Fruit fly (Drosophila melanogaster): ENCODE data around the gene CG8565.

The CG8565 gene

DNA sequence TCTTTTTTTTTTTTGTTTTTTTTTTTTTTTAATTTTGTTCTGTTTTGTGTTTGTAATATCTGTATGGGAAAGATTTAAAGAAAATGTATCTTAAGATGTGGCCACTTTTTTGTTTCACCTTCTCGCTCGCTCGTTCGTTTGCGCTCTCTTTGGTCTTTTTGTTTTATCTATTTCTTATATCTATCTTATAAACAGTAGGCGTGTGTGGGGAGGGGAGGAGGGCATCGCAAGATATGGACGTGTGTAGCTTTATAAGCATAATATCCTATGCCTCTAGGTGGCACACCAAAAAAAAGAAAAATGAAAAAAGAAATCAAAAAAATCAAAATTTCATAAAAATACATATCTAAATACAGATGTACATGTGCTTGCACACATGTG, 25.0 kb upstream of the CG8565 start:
- no peak for TF ChIP-seq Mnt (GFP tag; optimal IDR thresholded peaks at IDR 0.05)
- no peak for TF ChIP-seq CG5204 (GFP tag; optimal IDR thresholded peaks at IDR 0.05)
- TF ChIP-seq Hr96 (GFP tag; optimal IDR thresholded peaks at IDR 0.05): no peak
- TF ChIP-seq kay (GFP tag; ENCODE audit: borderline replicate concordance): peak; percentile 75
- TF ChIP-seq Crg-1 (GFP tag; optimal IDR thresholded peaks at IDR 0.05): no peak
- TF ChIP-seq CG11617 (GFP tag; optimal IDR thresholded peaks at IDR 0.05): no peak
- TF ChIP-seq Clk (GFP tag; optimal IDR thresholded peaks at IDR 0.05): no peak

DNA sequence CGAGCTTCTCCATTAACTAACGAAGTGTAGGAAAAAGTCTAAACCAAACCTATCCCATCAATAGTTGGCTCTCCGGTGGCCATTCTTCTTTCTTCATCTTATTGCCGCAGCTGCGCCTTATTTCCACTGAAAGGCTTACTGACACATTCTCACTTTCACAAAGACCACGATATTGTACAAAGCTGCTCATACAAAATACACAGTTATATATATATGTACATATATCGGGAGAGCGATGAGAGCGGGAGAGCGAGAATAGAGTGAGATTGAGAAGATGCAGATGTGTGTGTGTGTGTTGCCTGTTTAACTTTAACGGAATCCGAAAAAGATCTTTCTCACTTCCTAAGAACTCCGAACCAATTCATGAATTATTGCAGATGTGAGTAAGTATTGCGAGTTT, 24.4 kb upstream of the CG8565 start:
- TF ChIP-seq CG14711 (tag; optimal IDR thresholded peaks at IDR 0.05): no peak
- no peak for TF ChIP-seq cnc (optimal IDR thresholded peaks at IDR 0.05)
- TF ChIP-seq tj (GFP tag; optimal IDR thresholded peaks at IDR 0.05): peak; percentile 22
- TF ChIP-seq kay (GFP tag; ENCODE audit: borderline replicate concordance): peak; percentile 93
- no peak for TF ChIP-seq Hr96 (GFP tag; optimal IDR thresholded peaks at IDR 0.05)
- no peak for TF ChIP-seq CG5204 (GFP tag; optimal IDR thresholded peaks at IDR 0.05)
- TF ChIP-seq cic (GFP tag; optimal IDR thresholded peaks at IDR 0.05): no peak
- peak; percentile 18 for TF ChIP-seq ovo (GFP tag; optimal IDR thresholded peaks at IDR 0.05)
- no peak for TF ChIP-seq Crg-1 (GFP tag; optimal IDR thresholded peaks at IDR 0.05)
- no peak for TF ChIP-seq toe (GFP tag; optimal IDR thresholded peaks at IDR 0.05)
- TF ChIP-seq CG1620 (GFP tag; optimal IDR thresholded peaks at IDR 0.05): no peak

DNA sequence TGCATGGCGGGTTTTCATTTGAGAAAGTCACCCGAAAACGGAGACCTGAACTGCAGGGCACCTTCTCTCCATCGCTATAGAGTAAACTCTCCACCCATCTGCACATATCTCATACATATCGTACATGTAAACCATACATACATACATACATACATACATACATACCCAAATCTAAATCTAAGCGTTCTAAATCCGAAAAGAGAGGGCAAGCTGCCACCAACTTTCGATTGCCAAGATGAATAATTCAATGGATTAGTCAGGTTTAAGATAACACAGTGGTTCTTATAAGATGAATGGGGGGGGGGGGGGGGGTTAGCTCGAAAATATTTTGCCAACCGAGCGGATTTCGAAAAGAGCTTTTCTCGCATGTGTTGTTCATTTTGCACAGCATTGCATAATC, 23.1 kb upstream of the CG8565 start:
- TF ChIP-seq CG11617 (GFP tag; optimal IDR thresholded peaks at IDR 0.05): no peak
- no peak for TF ChIP-seq kay (GFP tag; ENCODE audit: borderline replicate concordance)
- TF ChIP-seq CG12768 (GFP tag; optimal IDR thresholded peaks at IDR 0.05): no peak
- TF ChIP-seq tj (GFP tag; optimal IDR thresholded peaks at IDR 0.05): peak; percentile 86
- no peak for TF ChIP-seq CG14711 (tag; optimal IDR thresholded peaks at IDR 0.05)
- no peak for TF ChIP-seq Clk (GFP tag; optimal IDR thresholded peaks at IDR 0.05)

DNA sequence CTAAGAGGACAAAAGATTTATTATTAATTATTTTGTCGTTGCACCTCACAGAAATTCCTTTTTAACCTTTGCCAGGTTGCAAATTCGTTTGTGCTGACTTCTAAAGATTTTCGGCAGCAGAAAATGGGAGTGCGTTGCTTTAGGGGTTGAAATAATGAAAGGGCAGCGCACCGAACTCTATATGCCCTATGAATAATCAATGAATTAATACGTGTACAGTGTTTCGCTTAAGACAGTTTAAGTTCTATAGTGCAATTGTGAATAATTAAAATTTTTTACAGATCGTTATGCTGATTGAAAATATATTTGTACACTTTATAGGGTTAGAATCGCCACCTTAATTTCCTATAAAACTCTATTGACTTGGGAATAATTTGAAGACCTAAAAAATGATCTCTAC, 21.5 kb upstream of the CG8565 start:
- TF ChIP-seq CG33017 (tag; optimal IDR thresholded peaks at IDR 0.05) (no peak), kay (GFP tag; ENCODE audit: borderline replicate concordance) (no peak), CG11617 (GFP tag; optimal IDR thresholded peaks at IDR 0.05) (no peak), CG7045 (GFP tag; optimal IDR thresholded peaks at IDR 0.05) (no peak), pad (GFP tag; optimal IDR thresholded peaks at IDR 0.05) (no peak), CG12768 (GFP tag; optimal IDR thresholded peaks at IDR 0.05) (no peak), ovo (GFP tag; optimal IDR thresholded peaks at IDR 0.05) (no peak), CG7101 (tag; optimal IDR thresholded peaks at IDR 0.05) (no peak), Crg-1 (GFP tag; optimal IDR thresholded peaks at IDR 0.05) (no peak), cic (GFP tag; optimal IDR thresholded peaks at IDR 0.05) (no peak), Clk (GFP tag; optimal IDR thresholded peaks at IDR 0.05) (no peak), toe (GFP tag; optimal IDR thresholded peaks at IDR 0.05) (no peak), Mnt (GFP tag; optimal IDR thresholded peaks at IDR 0.05) (no peak), CG1620 (GFP tag; optimal IDR thresholded peaks at IDR 0.05) (no peak), bab1 (GFP tag; optimal IDR thresholded peaks at IDR 0.05) (no peak), tj (GFP tag; optimal IDR thresholded peaks at IDR 0.05) (no peak), CG5204 (GFP tag; optimal IDR thresholded peaks at IDR 0.05) (no peak), Hr96 (GFP tag; optimal IDR thresholded peaks at IDR 0.05) (no peak), CG14711 (tag; optimal IDR thresholded peaks at IDR 0.05) (no peak)

- no peak for TF ChIP-seq ovo (GFP tag; optimal IDR thresholded peaks at IDR 0.05)
- TF ChIP-seq Hr96 (GFP tag; optimal IDR thresholded peaks at IDR 0.05): no peak
- TF ChIP-seq Crg-1 (GFP tag; optimal IDR thresholded peaks at IDR 0.05): no peak
- no peak for TF ChIP-seq CG7101 (tag; optimal IDR thresholded peaks at IDR 0.05)
- no peak for TF ChIP-seq CG12768 (GFP tag; optimal IDR thresholded peaks at IDR 0.05)
- no peak for TF ChIP-seq cnc (optimal IDR thresholded peaks at IDR 0.05)
- TF ChIP-seq Clk (GFP tag; optimal IDR thresholded peaks at IDR 0.05): no peak
- TF ChIP-seq kay (GFP tag; ENCODE audit: borderline replicate concordance): no peak
- TF ChIP-seq bab1 (GFP tag; optimal IDR thresholded peaks at IDR 0.05): no peak
- no peak for TF ChIP-seq Mnt (GFP tag; optimal IDR thresholded peaks at IDR 0.05)
- no peak for TF ChIP-seq CG33017 (tag; optimal IDR thresholded peaks at IDR 0.05)
- no peak for TF ChIP-seq CG7045 (GFP tag; optimal IDR thresholded peaks at IDR 0.05)
- TF ChIP-seq pad (GFP tag; optimal IDR thresholded peaks at IDR 0.05): no peak
- TF ChIP-seq CG11617 (GFP tag; optimal IDR thresholded peaks at IDR 0.05): no peak
- no peak for TF ChIP-seq CG5204 (GFP tag; optimal IDR thresholded peaks at IDR 0.05)
These were observed 20.7 kb upstream of the CG8565 start for dm6 chrX:15816905-15817304.

- TF ChIP-seq Mnt (GFP tag; optimal IDR thresholded peaks at IDR 0.05): no peak
- no peak for TF ChIP-seq CG33017 (tag; optimal IDR thresholded peaks at IDR 0.05)
These were observed 19.8 kb upstream of the CG8565 start for dm6 chrX:15817823-15818222.

- TF ChIP-seq pad (GFP tag; optimal IDR thresholded peaks at IDR 0.05) (no peak), Hr96 (GFP tag; optimal IDR thresholded peaks at IDR 0.05) (no peak), CG12768 (GFP tag; optimal IDR thresholded peaks at IDR 0.05) (no peak)
These were observed 18.9 kb upstream of the CG8565 start for dm6 chrX:15818608-15819184.

dm6 chrX:15822363-15822762, 15.3 kb upstream of the CG8565 start:
- no peak for TF ChIP-seq ovo (GFP tag; optimal IDR thresholded peaks at IDR 0.05)
- TF ChIP-seq CG7101 (tag; optimal IDR thresholded peaks at IDR 0.05): no peak
- no peak for TF ChIP-seq CG11617 (GFP tag; optimal IDR thresholded peaks at IDR 0.05)
- TF ChIP-seq CG14711 (tag; optimal IDR thresholded peaks at IDR 0.05): no peak
- TF ChIP-seq kay (GFP tag; ENCODE audit: borderline replicate concordance): no peak
